Fruit fly (Drosophila melanogaster) whole organism, embryonic: Measurements from ENCODE around the gene Coq7.

ENCODE experiments used
- ATbp ChIP-seq: fragments of 200-800 bp; sonication (Bioruptor generic); optimal IDR thresholded peaks from 2 replicates; lab custom pipeline; 2017; ENCODE audit warnings: missing biosample characterization, mild to moderate bottlenecking, missing genetic modification characterization, missing genetic modification reagents
- Antp ChIP-seq: fragments of 200-800 bp; sonication (Bioruptor generic); optimal IDR thresholded peaks from 3 replicates; lab custom pipeline; 2016; ENCODE audit warnings: missing biosample characterization, missing genetic modification characterization
- Asciz ChIP-seq: fragments of 200-800 bp; sonication (Bioruptor generic); optimal IDR thresholded peaks from 2 replicates; lab custom pipeline; 2017; ENCODE audit warnings: missing biosample characterization, mild to moderate bottlenecking, missing genetic modification characterization, missing genetic modification reagents
- Bgb ChIP-seq: fragments of 200-800 bp; sonication (Bioruptor generic); IDR thresholded peaks from 2 replicates; pipeline ENCODE4 v1.3.6; 2022; ENCODE audit warnings: missing biosample characterization, missing genetic modification characterization; ENCODE audit not compliant: partially characterized antibody
- CG10209 ChIP-seq: fragments of 200-800 bp; sonication (Bioruptor generic); optimal IDR thresholded peaks from 3 replicates; lab custom pipeline; 2017; ENCODE audit warnings: missing biosample characterization, mild to moderate bottlenecking, missing genetic modification characterization, missing genetic modification reagents
- CG12104 ChIP-seq: fragments of 200-800 bp; sonication (Bioruptor generic); optimal IDR thresholded peaks from 3 replicates; lab custom pipeline; 2016; ENCODE audit warnings: missing biosample characterization, missing genetic modification characterization
- CG13894 ChIP-seq: fragments of 200-800 bp; sonication (Bioruptor generic); optimal IDR thresholded peaks from 3 replicates; lab custom pipeline; 2018; ENCODE audit warnings: missing biosample characterization, mild to moderate bottlenecking, missing genetic modification characterization, moderate library complexity
- CG14965 ChIP-seq: fragments of 200-800 bp; sonication (Bioruptor generic); optimal IDR thresholded peaks from 2 replicates; lab custom pipeline; 2016; ENCODE audit warnings: missing biosample characterization, missing genetic modification characterization, borderline replicate concordance
- CG17359 ChIP-seq: fragments of 200-800 bp; sonication (Bioruptor generic); optimal IDR thresholded peaks from 3 replicates; lab custom pipeline; 2018; ENCODE audit warnings: missing biosample characterization, mild to moderate bottlenecking, missing genetic modification characterization, moderate library complexity
- CG17385 ChIP-seq: fragments of 200-800 bp; sonication (Bioruptor generic); optimal IDR thresholded peaks from 3 replicates; lab custom pipeline; 2018; ENCODE audit warnings: missing biosample characterization, mild to moderate bottlenecking, missing genetic modification characterization
- CG17829 ChIP-seq: fragments of 200-800 bp; optimal IDR thresholded peaks from 2 replicates; lab custom pipeline; 2019; ENCODE audit warnings: missing biosample characterization, mild to moderate bottlenecking, missing genetic modification characterization, moderate library complexity
- CG18262 ChIP-seq: fragments of 200-800 bp; optimal IDR thresholded peaks from 3 replicates; lab custom pipeline; 2019; ENCODE audit warnings: missing biosample characterization, mild to moderate bottlenecking, missing genetic modification characterization, moderate library complexity
- CG1832 ChIP-seq: fragments of 200-800 bp; sonication (Bioruptor generic); optimal IDR thresholded peaks from 2 replicates; lab custom pipeline; 2017; ENCODE audit warnings: missing biosample characterization, mild to moderate bottlenecking, missing genetic modification characterization, inconsistent platforms
- CG18599 ChIP-seq: fragments of 200-800 bp; sonication (Bioruptor generic); optimal IDR thresholded peaks from 3 replicates; lab custom pipeline; 2017; ENCODE audit warnings: missing biosample characterization, missing genetic modification characterization, mild to moderate bottlenecking, moderate library complexity, missing genetic modification reagents
- CG6272 ChIP-seq: fragments of 200-800 bp; sonication (Bioruptor generic); IDR thresholded peaks from 2 replicates; pipeline ENCODE4 v1.3.6; 2022; ENCODE audit warnings: missing biosample characterization, missing genetic modification characterization
- CG7357 ChIP-seq: fragments of 200-800 bp; sonication (Bioruptor generic); IDR thresholded peaks from 3 replicates; pipeline ENCODE4 v1.3.6; 2022; ENCODE audit warnings: missing biosample characterization, missing genetic modification characterization
- CG7963 ChIP-seq: fragments of 200-800 bp; sonication (Bioruptor generic); IDR thresholded peaks from 3 replicates; pipeline ENCODE4 v1.3.6; 2022; ENCODE audit warnings: missing biosample characterization, missing genetic modification characterization; ENCODE audit not compliant: partially characterized antibody
- CG7987 ChIP-seq: fragments of 200-800 bp; sonication (Bioruptor generic); optimal IDR thresholded peaks from 2 replicates; lab custom pipeline; 2018; ENCODE audit warnings: missing biosample characterization, mild to moderate bottlenecking, missing genetic modification characterization, moderate library complexity
- CG8478 ChIP-seq: fragments of >200 bp; optimal IDR thresholded peaks from 2 replicates; lab custom pipeline; 2018
- Eip74EF ChIP-seq, 2 experiments: fragments of 200-800 bp in 1 of 2; fragments of >200 bp in 1 of 2; sonication (Bioruptor generic) in 1 of 2; optimal IDR thresholded peaks; 2 replicates each; lab custom pipeline; 2017 to 2019; ENCODE audit warnings: missing biosample characterization in 2 of 2, missing genetic modification characterization in 2 of 2, mild to moderate bottlenecking in 1 of 2, moderate library complexity in 1 of 2
- Ets97D ChIP-seq: fragments of 200-800 bp; sonication (Bioruptor generic); optimal IDR thresholded peaks from 3 replicates; lab custom pipeline; 2016; ENCODE audit warnings: missing biosample characterization, missing genetic modification characterization
- Hey ChIP-seq: fragments of 200-800 bp; sonication (Bioruptor generic); optimal IDR thresholded peaks from 3 replicates; lab custom pipeline; 2018; ENCODE audit warnings: missing biosample characterization, mild to moderate bottlenecking, missing genetic modification characterization
- NK7.1 ChIP-seq: fragments of 200-800 bp; sonication (Bioruptor generic); optimal IDR thresholded peaks from 3 replicates; lab custom pipeline; 2016; ENCODE audit warnings: missing biosample characterization, missing genetic modification characterization
- Nf-YC ChIP-seq: fragments of 200-800 bp; optimal IDR thresholded peaks from 3 replicates; lab custom pipeline; 2019; ENCODE audit warnings: missing biosample characterization, mild to moderate bottlenecking, missing genetic modification characterization, moderate library complexity
- NfI ChIP-seq: fragments of 200-800 bp; sonication (Bioruptor generic); optimal IDR thresholded peaks from 3 replicates; lab custom pipeline; 2018; ENCODE audit warnings: missing biosample characterization, mild to moderate bottlenecking, missing genetic modification characterization, moderate library complexity
- Opbp ChIP-seq: fragments of 200-800 bp; sonication (Bioruptor generic); IDR thresholded peaks from 3 replicates; pipeline ENCODE4 v1.3.6; 2022; ENCODE audit warnings: missing biosample characterization, missing genetic modification characterization; ENCODE audit not compliant: partially characterized antibody
- PHDP ChIP-seq: fragments of 200-800 bp; sonication (Bioruptor generic); optimal IDR thresholded peaks from 3 replicates; lab custom pipeline; 2018; ENCODE audit warnings: missing biosample characterization, mild to moderate bottlenecking, missing genetic modification characterization, moderate library complexity
- Scr ChIP-seq: fragments of 200-800 bp; sonication (Bioruptor generic); IDR thresholded peaks from 2 replicates; pipeline ENCODE4 v1.3.6; 2022; ENCODE audit warnings: missing biosample characterization, missing genetic modification characterization; ENCODE audit not compliant: partially characterized antibody
- Sin3A ChIP-seq: fragments of >200 bp; optimal IDR thresholded peaks from 2 replicates; lab custom pipeline; 2018
- Sox100B ChIP-seq: fragments of 200-800 bp; sonication (Bioruptor generic); optimal IDR thresholded peaks from 3 replicates; lab custom pipeline; 2018; ENCODE audit warnings: missing biosample characterization, mild to moderate bottlenecking, missing genetic modification characterization
- Sry-δ ChIP-seq: fragments of 200-800 bp; sonication (Bioruptor generic); optimal IDR thresholded peaks from 2 replicates; lab custom pipeline; 2016; ENCODE audit warnings: missing biosample characterization, missing genetic modification characterization
- al ChIP-seq: fragments of 200-800 bp; sonication (Bioruptor generic); IDR thresholded peaks from 2 replicates; pipeline ENCODE4 v1.3.6; 2022; ENCODE audit warnings: missing biosample characterization, missing genetic modification characterization
- ase ChIP-seq: fragments of 200-800 bp; sonication (Bioruptor generic); IDR thresholded peaks from 3 replicates; pipeline ENCODE4 v1.3.6; 2022; ENCODE audit warnings: missing biosample characterization, missing genetic modification characterization
- bab2 ChIP-seq: fragments of 200-800 bp; sonication (Bioruptor generic); optimal IDR thresholded peaks from 2 replicates; lab custom pipeline; 2016; ENCODE audit warnings: missing biosample characterization, missing genetic modification characterization
- bcd ChIP-seq: fragments of 200-800 bp; sonication (Bioruptor generic); optimal IDR thresholded peaks from 2 replicates; lab custom pipeline; 2017; ENCODE audit warnings: missing biosample characterization, mild to moderate bottlenecking, missing genetic modification characterization
- bigmax ChIP-seq: fragments of 200-800 bp; sonication (Bioruptor generic); optimal IDR thresholded peaks from 2 replicates; lab custom pipeline; 2018; ENCODE audit warnings: missing biosample characterization, mild to moderate bottlenecking, missing genetic modification characterization
- gfzf ChIP-seq: fragments of 200-800 bp; sonication (Bioruptor generic); optimal IDR thresholded peaks from 2 replicates; lab custom pipeline; 2016; ENCODE audit warnings: missing biosample characterization, mild to moderate bottlenecking, missing genetic modification characterization, moderate library complexity
- grn ChIP-seq: fragments of 200-800 bp; sonication (Bioruptor generic); optimal IDR thresholded peaks from 3 replicates; lab custom pipeline; 2017; ENCODE audit warnings: missing biosample characterization, missing genetic modification characterization
- h ChIP-seq: fragments of >200 bp; optimal IDR thresholded peaks from 2 replicates; lab custom pipeline; 2017
- ind ChIP-seq: fragments of 200-800 bp; sonication (Bioruptor generic); optimal IDR thresholded peaks from 3 replicates; lab custom pipeline; 2016; ENCODE audit warnings: missing biosample characterization, missing genetic modification characterization
- insv ChIP-seq, 2 experiments: fragments of 200-800 bp; sonication (Bioruptor generic); optimal IDR thresholded peaks; 3 replicates each; lab custom pipeline; 2016 to 2018; ENCODE audit warnings: missing biosample characterization in 2 of 2, missing genetic modification characterization in 2 of 2
- inv ChIP-seq: fragments of 200-800 bp; sonication (Bioruptor generic); IDR thresholded peaks from 2 replicates; pipeline ENCODE4 v1.3.6; 2022; ENCODE audit warnings: missing biosample characterization, missing genetic modification characterization; ENCODE audit not compliant: partially characterized antibody
- mirr ChIP-seq: fragments of 200-800 bp; sonication (Bioruptor generic); optimal IDR thresholded peaks from 3 replicates; lab custom pipeline; 2018; ENCODE audit warnings: missing biosample characterization, mild to moderate bottlenecking, missing genetic modification characterization
- onecut ChIP-seq: fragments of 200-800 bp; sonication (Bioruptor generic); IDR thresholded peaks from 2 replicates; pipeline ENCODE4 v1.3.6; 2022; ENCODE audit warnings: missing biosample characterization, missing genetic modification characterization
- phol ChIP-seq: fragments of 200-800 bp; sonication (Bioruptor generic); optimal IDR thresholded peaks from 3 replicates; lab custom pipeline; 2018; ENCODE audit warnings: missing biosample characterization, mild to moderate bottlenecking, missing genetic modification characterization, moderate library complexity
- repo ChIP-seq: fragments of 200-800 bp; sonication (Bioruptor generic); optimal IDR thresholded peaks from 2 replicates; lab custom pipeline; 2016; ENCODE audit warnings: missing biosample characterization, missing genetic modification characterization
- rib ChIP-seq: fragments of 200-800 bp; sonication (Bioruptor generic); IDR thresholded peaks from 2 replicates; pipeline ENCODE4 v1.3.6; 2022; ENCODE audit warnings: missing biosample characterization, missing genetic modification characterization
- slou ChIP-seq: fragments of 200-800 bp; sonication (Bioruptor generic); optimal IDR thresholded peaks from 3 replicates; lab custom pipeline; 2016; ENCODE audit warnings: missing biosample characterization, missing genetic modification characterization
- sna ChIP-seq: fragments of 200-800 bp; sonication (Bioruptor generic); IDR thresholded peaks from 2 replicates; pipeline ENCODE4 v1.3.6; 2022; ENCODE audit warnings: missing biosample characterization, missing genetic modification characterization; ENCODE audit not compliant: partially characterized antibody
- vvl ChIP-seq: fragments of 200-800 bp; sonication (Bioruptor generic); IDR thresholded peaks from 2 replicates; pipeline ENCODE4 v1.3.6; 2022; ENCODE audit warnings: missing biosample characterization, missing genetic modification characterization
- wdn ChIP-seq: fragments of 200-800 bp; sonication (Bioruptor generic); IDR thresholded peaks from 2 replicates; pipeline ENCODE4 v1.3.6; 2022; ENCODE audit warnings: missing biosample characterization, missing genetic modification characterization

Coq7 gene

dm6 chrX:6756175-6756718 lies 14.8 kb upstream of the Coq7 start, which contains the start of gene sov (continued):
- TF ChIP-seq CG17359 (tag; lab: Kevin White, UChicago) (no peak), Sry-δ (peak; percentile 80), insv (GFP tag; optimal IDR thresholded peaks at IDR 0.05; lab: Kevin White, UChicago) (no peak), Opbp (peak; percentile 84), CG18262 (tag; lab: Kevin White, UChicago) (no peak), Antp (GFP tag; lab: Kevin White, UChicago) (no peak), h (lab: Kevin White, UChicago) (no peak), al (GFP tag; lab: Robert Waterston, UW) (no peak), Sin3A (lab: Kevin White, UChicago) (peak; percentile 76), gfzf (GFP tag; lab: Kevin White, UChicago) (peak; percentile 76), CG17829 (peak; percentile 33), CG17385 (GFP tag; lab: Kevin White, UChicago) (no peak), CG7987 (GFP tag; lab: Kevin White, UChicago) (peak; percentile 1), NK7.1 (GFP tag; lab: Kevin White, UChicago) (no peak), ase (GFP tag; lab: Robert Waterston, UW) (no peak), CG12104 (GFP tag; lab: Kevin White, UChicago) (no peak), Sox100B (GFP tag; lab: Kevin White, UChicago) (no peak), Bgb (GFP tag; lab: Robert Waterston, UW) (peak; percentile 80), CG14965 (GFP tag; lab: Kevin White, UChicago) (no peak), Hey (no peak), bcd (no peak), mirr (GFP tag; lab: Kevin White, UChicago) (peak; percentile 3), ATbp (GFP tag; lab: Kevin White, UChicago) (no peak), CG10209 (GFP tag; lab: Kevin White, UChicago) (no peak), grn (GFP tag; lab: Kevin White, UChicago) (no peak), sna (GFP tag; lab: Robert Waterston, UW) (peak; percentile 94), bigmax (GFP tag; lab: Kevin White, UChicago) (no peak), CG1832 (GFP tag; lab: Kevin White, UChicago) (no peak), Asciz (GFP tag; lab: Kevin White, UChicago) (no peak), wdn (GFP tag; lab: Robert Waterston, UW) (no peak), Ets97D (peak; percentile 37), onecut (peak; percentile 8; the same call in 1 of the 2 replicates), ind (no peak), CG7963 (GFP tag; lab: Robert Waterston, UW) (peak; percentile 70), Eip74EF (GFP tag; optimal IDR thresholded peaks at IDR 0.05; lab: Kevin White, UChicago) (no peak), rib (GFP tag; lab: Robert Waterston, UW) (0 out of 2 replicates have a peak, but pooled peaks have one; percentile 31), vvl (GFP tag; lab: Robert Waterston, UW) (no peak), slou (GFP tag; lab: Kevin White, UChicago) (no peak), repo (no peak), phol (tag; lab: Kevin White, UChicago) (peak; percentile 34), CG18599 (GFP tag; lab: Kevin White, UChicago) (no peak), bab2 (GFP tag; lab: Kevin White, UChicago) (no peak), Scr (GFP tag; lab: Robert Waterston, UW) (peak; percentile 94), CG8478 (lab: Kevin White, UChicago) (no peak), CG7357 (GFP tag; lab: Robert Waterston, UW) (no peak), CG6272 (GFP tag; lab: Robert Waterston, UW) (no peak), Nf-YC (tag; lab: Kevin White, UChicago) (peak; percentile 1), inv (GFP tag; lab: Robert Waterston, UW) (peak; percentile 81), NfI (no peak), CG13894 (no peak), PHDP (tag; lab: Kevin White, UChicago) (no peak)
